Worm (Caenorhabditis elegans) whole organism, L1 larva: ENCODE results near the gene panl-2.

Source experiments
- jun-1 ChIP-seq: fragments of 150-350 bp; optimal IDR thresholded peaks from 2 replicates; lab custom pipeline; 2014; ENCODE audit warnings: missing biosample characterization, missing genetic modification reagents, missing genetic modification characterization
- lin-13 ChIP-seq: fragments of 150-350 bp; optimal IDR thresholded peaks from 2 replicates; lab custom pipeline; 2014; ENCODE audit warnings: missing biosample characterization, missing genetic modification reagents, missing genetic modification characterization
- mdl-1 ChIP-seq, 2 experiments: fragments of 150-350 bp; optimal IDR thresholded peaks; 2 replicates each; lab custom pipeline; 2014 to 2017; ENCODE audit warnings: missing biosample characterization in 2 of 2, missing genetic modification characterization in 2 of 2, inconsistent platforms in 1 of 2
- mep-1 ChIP-seq: fragments of 150-350 bp; optimal IDR thresholded peaks from 2 replicates; lab custom pipeline; 2014; ENCODE audit warnings: missing biosample characterization, missing genetic modification characterization
- nhr-11 ChIP-seq: fragments of 150-350 bp; optimal IDR thresholded peaks from 2 replicates; lab custom pipeline; 2014; ENCODE audit warnings: missing biosample characterization, missing genetic modification characterization
- nhr-12 ChIP-seq: sonication (generic microtip); optimal IDR thresholded peaks from 2 replicates; lab custom pipeline; 2017; ENCODE audit warnings: missing biosample characterization, missing genetic modification characterization
- sup-37 ChIP-seq: fragments of 200-800 bp; sonication (Bioruptor generic); optimal IDR thresholded peaks from 2 replicates; lab custom pipeline; 2018; ENCODE audit warnings: mild to moderate bottlenecking, missing genetic modification characterization, missing compliant biosample characterization

DNA sequence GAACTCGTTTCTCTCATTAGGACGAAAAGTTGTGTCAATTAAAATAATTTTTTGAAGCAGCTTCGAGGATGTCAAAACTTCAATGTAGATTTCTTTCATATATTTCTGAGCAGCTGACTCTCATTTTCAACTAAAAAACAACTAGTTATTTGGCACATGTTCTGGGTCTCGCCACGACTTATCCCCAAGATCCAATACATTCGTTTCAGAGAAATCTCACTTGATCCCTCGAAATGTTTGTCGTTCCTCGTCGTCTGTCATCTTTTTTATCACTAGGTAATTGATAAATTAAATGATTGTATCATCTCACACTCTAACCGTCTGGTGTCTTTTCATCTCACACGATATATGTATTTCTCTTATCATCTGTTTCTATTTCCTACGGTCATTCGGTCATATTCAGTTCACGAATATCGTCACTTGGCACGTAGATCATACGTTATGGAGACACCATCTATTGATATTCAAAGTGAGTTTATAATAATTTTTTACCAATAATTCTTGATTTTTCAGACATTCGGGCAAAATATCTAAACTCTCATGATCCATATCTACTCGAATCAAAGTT is 5.9 kb downstream of the panl-2 start, which contains the start of the genes rpn-6.1 and F57B9.1:
- TF ChIP-seq jun-1 (tag; lab: Kevin White, UChicago) (no peak), lin-13 (no peak), nhr-11 (tag; lab: Kevin White, UChicago) (no peak), mep-1 (peak; percentile 15), nhr-12 (tag; lab: Kevin White, UChicago) (no peak), mdl-1 (tag; optimal IDR thresholded peaks at IDR 0.05; lab: Kevin White, UChicago) (no peak), sup-37 (GFP tag; lab: Kevin White, UChicago) (no peak)
